Worm (Caenorhabditis elegans) whole organism, late embryonic: ENCODE measurements around the gene K06H7.2.

ENCODE experiments used
- ceh-19 ChIP-seq: fragments of 200-800 bp; sonication (Bioruptor generic); optimal IDR thresholded peaks from 2 replicates; lab custom pipeline; 2018; ENCODE audit warnings: mild to moderate bottlenecking, missing genetic modification characterization, missing compliant biosample characterization
- ceh-31 ChIP-seq: sonication (generic microtip); optimal IDR thresholded peaks from 2 replicates; lab custom pipeline; 2016; ENCODE audit warnings: missing genetic modification characterization, missing compliant biosample characterization
- pqm-1 ChIP-seq: sonication (generic microtip); optimal IDR thresholded peaks from 2 replicates; lab custom pipeline; 2016; ENCODE audit warnings: missing genetic modification characterization, missing compliant biosample characterization

ce11 chrIII:8137777-8138176 lies 44.4 kb downstream of the K06H7.2 start, which contains the start of gene hsp-12.2:
- no peak for TF ChIP-seq ceh-31 (tag; lab: Kevin White, UChicago)
- TF ChIP-seq ceh-19, result no peak
- no peak for TF ChIP-seq pqm-1 (tag; lab: Kevin White, UChicago)
